Fruit fly (Drosophila melanogaster): Measurements from ENCODE around the gene nab.

dm6 chr3L:4133724-4134678 is 26.7 kb downstream of the nab start, which contains the start of gene ens:
- TF ChIP-seq spab (GFP tag; optimal IDR thresholded peaks at IDR 0.05) (no peak), CG11762 (GFP tag; optimal IDR thresholded peaks at IDR 0.05; ENCODE audit: insufficient read depth) (no peak)

Measured in whole organism, prepupa.